Fruit fly (Drosophila melanogaster) whole organism, embryonic: ENCODE data around the gene VhaPPA1-2.

Source experiments
- Ada2b ChIP-seq: fragments of 200-800 bp; sonication (Bioruptor generic); IDR thresholded peaks from 2 replicates; pipeline ENCODE4 v1.3.6; 2022; ENCODE audit warnings: missing biosample characterization, missing genetic modification characterization
- Awh ChIP-seq: fragments of 200-800 bp; sonication (Bioruptor generic); IDR thresholded peaks from 2 replicates; pipeline ENCODE4, ENCODE4 v1.3.6; 2022; ENCODE audit warnings: missing biosample characterization, missing genetic modification characterization
- CG10267 ChIP-seq: fragments of 200-800 bp; sonication (Bioruptor generic); optimal IDR thresholded peaks from 2 replicates; lab custom pipeline; 2018; ENCODE audit warnings: missing biosample characterization, mild to moderate bottlenecking, missing genetic modification characterization, moderate library complexity
- CG10543 ChIP-seq: fragments of 200-800 bp; sonication (Bioruptor generic); optimal IDR thresholded peaks from 3 replicates; lab custom pipeline; 2017; ENCODE audit warnings: missing biosample characterization, mild to moderate bottlenecking, missing genetic modification characterization, moderate library complexity
- CG10654 ChIP-seq: fragments of 200-800 bp; sonication (Bioruptor generic); optimal IDR thresholded peaks from 2 replicates; lab custom pipeline; 2016; ENCODE audit warnings: missing biosample characterization, missing genetic modification characterization
- CG11085 ChIP-seq: fragments of 200-800 bp; sonication (Bioruptor generic); IDR thresholded peaks from 2 replicates; pipeline ENCODE4 v1.3.6; 2022; ENCODE audit warnings: missing biosample characterization, missing genetic modification characterization
- CG1233 ChIP-seq: fragments of 200-800 bp; sonication (Bioruptor generic); optimal IDR thresholded peaks from 4 replicates; lab custom pipeline; 2018; ENCODE audit warnings: missing biosample characterization, mild to moderate bottlenecking, missing genetic modification characterization
- CG13296 ChIP-seq: fragments of 200-800 bp; sonication (Bioruptor generic); optimal IDR thresholded peaks from 3 replicates; lab custom pipeline; 2018; ENCODE audit warnings: missing biosample characterization, mild to moderate bottlenecking, missing genetic modification characterization
- CG13775 ChIP-seq: fragments of 200-800 bp; sonication (Bioruptor generic); optimal IDR thresholded peaks from 3 replicates; lab custom pipeline; 2017; ENCODE audit warnings: missing biosample characterization, mild to moderate bottlenecking, missing genetic modification characterization
- CG15011 ChIP-seq: fragments of 200-800 bp; sonication (Bioruptor generic); optimal IDR thresholded peaks from 3 replicates; lab custom pipeline; 2018; ENCODE audit warnings: missing biosample characterization, mild to moderate bottlenecking, missing genetic modification characterization
- CG15601 ChIP-seq: fragments of 200-800 bp; sonication (Bioruptor generic); optimal IDR thresholded peaks from 3 replicates; lab custom pipeline; 2019; ENCODE audit warnings: missing biosample characterization, mild to moderate bottlenecking, missing genetic modification characterization, moderate library complexity
- CG17829 ChIP-seq: fragments of 200-800 bp; optimal IDR thresholded peaks from 2 replicates; lab custom pipeline; 2019; ENCODE audit warnings: missing biosample characterization, mild to moderate bottlenecking, missing genetic modification characterization, moderate library complexity
- CG2678 ChIP-seq: fragments of 200-800 bp; sonication (Bioruptor generic); optimal IDR thresholded peaks from 3 replicates; lab custom pipeline; 2019; ENCODE audit warnings: missing biosample characterization, mild to moderate bottlenecking, missing genetic modification characterization, moderate library complexity
- CG30020 ChIP-seq: fragments of 200-800 bp; optimal IDR thresholded peaks from 2 replicates; lab custom pipeline; 2019; ENCODE audit warnings: missing biosample characterization, mild to moderate bottlenecking, missing genetic modification characterization, moderate library complexity
- CG32767 ChIP-seq: fragments of 200-800 bp; sonication (Bioruptor generic); IDR thresholded peaks from 2 replicates; pipeline ENCODE4 v1.3.6; 2022; ENCODE audit warnings: missing biosample characterization, missing genetic modification characterization
- CG34422 ChIP-seq: fragments of 200-800 bp; sonication (Bioruptor generic); IDR thresholded peaks from 3 replicates; pipeline ENCODE4 v1.3.6; 2022; ENCODE audit warnings: missing biosample characterization, missing genetic modification characterization
- CG6683 ChIP-seq: fragments of 200-800 bp; sonication (Bioruptor generic); optimal IDR thresholded peaks from 2 replicates; lab custom pipeline; 2017; ENCODE audit warnings: missing biosample characterization, mild to moderate bottlenecking, missing genetic modification characterization, missing genetic modification reagents
- CG6813 ChIP-seq: fragments of 200-800 bp; sonication (Bioruptor generic); optimal IDR thresholded peaks from 2 replicates; lab custom pipeline; 2017; ENCODE audit warnings: missing biosample characterization, missing genetic modification characterization, mild to moderate bottlenecking, moderate library complexity, missing genetic modification reagents
- CG8388 ChIP-seq: fragments of 200-800 bp; sonication (Bioruptor generic); optimal IDR thresholded peaks from 2 replicates; lab custom pipeline; 2019; ENCODE audit warnings: missing biosample characterization, mild to moderate bottlenecking, missing genetic modification characterization, moderate library complexity
- CHES-1-like ChIP-seq: fragments of 200-800 bp; sonication (Bioruptor generic); optimal IDR thresholded peaks from 2 replicates; lab custom pipeline; 2016; ENCODE audit warnings: missing biosample characterization, missing genetic modification characterization
- Chrac-16 ChIP-seq: fragments of 200-800 bp; sonication (Bioruptor generic); optimal IDR thresholded peaks from 3 replicates; lab custom pipeline; 2016; ENCODE audit warnings: missing biosample characterization, missing genetic modification characterization
- Dad ChIP-seq: fragments of 200-800 bp; sonication (Bioruptor generic); optimal IDR thresholded peaks from 3 replicates; lab custom pipeline; 2016; ENCODE audit warnings: missing biosample characterization, missing genetic modification characterization
- Dip3 ChIP-seq: fragments of 200-800 bp; sonication (Bioruptor generic); optimal IDR thresholded peaks from 3 replicates; lab custom pipeline; 2016; ENCODE audit warnings: missing biosample characterization, missing genetic modification characterization
- Dref ChIP-seq: fragments of 200-800 bp; sonication (Bioruptor generic); IDR thresholded peaks from 2 replicates; pipeline ENCODE4 v1.3.6; 2022; ENCODE audit warnings: missing biosample characterization, missing genetic modification characterization
- HHEX ChIP-seq: fragments of 200-800 bp; sonication (Bioruptor generic); optimal IDR thresholded peaks from 3 replicates; lab custom pipeline; 2017; ENCODE audit warnings: missing biosample characterization, mild to moderate bottlenecking, missing genetic modification characterization, missing genetic modification reagents
- HLHmδ ChIP-seq: fragments of 200-800 bp; sonication (Bioruptor generic); optimal IDR thresholded peaks from 2 replicates; lab custom pipeline; 2018; ENCODE audit warnings: missing biosample characterization, mild to moderate bottlenecking, missing genetic modification characterization, moderate library complexity
- Hmr ChIP-seq: fragments of 200-800 bp; sonication (Bioruptor generic); optimal IDR thresholded peaks from 3 replicates; lab custom pipeline; 2017; ENCODE audit warnings: mild to moderate bottlenecking, missing biosample characterization, missing genetic modification reagents, missing genetic modification characterization
- Hr51 ChIP-seq, 2 experiments: fragments of 200-800 bp; sonication (Bioruptor generic); optimal IDR thresholded peaks; 2 replicates in 1 of 2; 3 replicates in 1 of 2; lab custom pipeline; 2016 to 2018; ENCODE audit warnings: missing biosample characterization in 2 of 2, missing genetic modification characterization in 2 of 2, mild to moderate bottlenecking in 1 of 2, moderate library complexity in 1 of 2
- Med ChIP-seq: fragments of 200-800 bp; sonication (Bioruptor generic); peaks from one replicate; lab custom pipeline; 2016; ENCODE audit warnings: missing biosample characterization, missing genetic modification characterization, mild to moderate bottlenecking, inconsistent platforms, moderate library complexity
- Myb ChIP-seq: fragments of 200-800 bp; sonication (Bioruptor generic); optimal IDR thresholded peaks from 2 replicates; lab custom pipeline; 2016; ENCODE audit warnings: missing biosample characterization, missing genetic modification characterization
- Ravus ChIP-seq: fragments of 200-800 bp; sonication (Bioruptor generic); IDR thresholded peaks from 2 replicates; pipeline ENCODE4 v1.3.6; 2022; ENCODE audit warnings: missing biosample characterization, missing genetic modification characterization
- Scr ChIP-seq: fragments of 200-800 bp; sonication (Bioruptor generic); IDR thresholded peaks from 2 replicates; pipeline ENCODE4 v1.3.6; 2022; ENCODE audit warnings: missing biosample characterization, missing genetic modification characterization; ENCODE audit not compliant: partially characterized antibody
- Sry-δ ChIP-seq: fragments of 200-800 bp; sonication (Bioruptor generic); optimal IDR thresholded peaks from 2 replicates; lab custom pipeline; 2016; ENCODE audit warnings: missing biosample characterization, missing genetic modification characterization
- Trl ChIP-seq, 3 experiments: fragments of >200 bp in 2 of 3; fragments of 200-800 bp in 1 of 3; sonication (Bioruptor generic) in 1 of 3; optimal IDR thresholded peaks; 2 replicates in 1 of 3; 3 replicates in 2 of 3; lab custom pipeline; 2016 to 2017; ENCODE audit warnings: missing biosample characterization in 1 of 3, missing genetic modification characterization in 1 of 3
- YL-1 ChIP-seq: fragments of 200-800 bp; sonication (Bioruptor generic); optimal IDR thresholded peaks from 3 replicates; lab custom pipeline; 2017; ENCODE audit warnings: missing biosample characterization, mild to moderate bottlenecking, missing genetic modification characterization
- amos ChIP-seq: fragments of 200-800 bp; sonication (Bioruptor generic); IDR thresholded peaks from 2 replicates; pipeline ENCODE4 v1.3.6; 2022; ENCODE audit warnings: missing biosample characterization, missing genetic modification characterization; ENCODE audit not compliant: partially characterized antibody
- bbx ChIP-seq: fragments of 200-800 bp; sonication (Bioruptor generic); IDR thresholded peaks from 2 replicates; pipeline ENCODE4 v1.3.6; 2022; ENCODE audit warnings: missing biosample characterization, missing genetic modification characterization; ENCODE audit not compliant: partially characterized antibody
- crol ChIP-seq: fragments of 200-800 bp; sonication (Bioruptor generic); IDR thresholded peaks from 2 replicates; pipeline ENCODE4 v1.3.6; 2022; ENCODE audit warnings: missing biosample characterization, missing genetic modification characterization
- dati ChIP-seq: fragments of 200-800 bp; sonication (Bioruptor generic); IDR thresholded peaks from 2 replicates; pipeline ENCODE4 v1.3.6; 2022; ENCODE audit warnings: missing biosample characterization, missing genetic modification characterization
- dimm ChIP-seq: fragments of 200-800 bp; sonication (Bioruptor generic); IDR thresholded peaks from 2 replicates; pipeline ENCODE4 v1.3.6; 2022; ENCODE audit warnings: missing biosample characterization, missing genetic modification characterization
- dmrt11E ChIP-seq: fragments of 200-800 bp; sonication (Bioruptor generic); optimal IDR thresholded peaks from 3 replicates; lab custom pipeline; 2018; ENCODE audit warnings: missing biosample characterization, mild to moderate bottlenecking, missing genetic modification characterization, moderate library complexity
- en ChIP-seq: fragments of 200-800 bp; sonication (Bioruptor generic); optimal IDR thresholded peaks from 2 replicates; lab custom pipeline; 2016; ENCODE audit warnings: missing biosample characterization, missing genetic modification characterization
- jumu ChIP-seq: fragments of 200-800 bp; sonication (Bioruptor generic); optimal IDR thresholded peaks from 3 replicates; lab custom pipeline; 2016; ENCODE audit warnings: missing biosample characterization, missing genetic modification characterization
- kah ChIP-seq: fragments of 200-800 bp; sonication (Bioruptor generic); optimal IDR thresholded peaks from 2 replicates; lab custom pipeline; 2018; ENCODE audit warnings: missing biosample characterization, mild to moderate bottlenecking, missing genetic modification characterization
- otp ChIP-seq: fragments of 200-800 bp; sonication (Bioruptor generic); IDR thresholded peaks from 3 replicates; pipeline ENCODE4, ENCODE4 v1.3.6; 2022; ENCODE audit warnings: missing biosample characterization, missing genetic modification characterization
- pnt ChIP-seq: fragments of 200-800 bp; sonication (Bioruptor generic); optimal IDR thresholded peaks from 3 replicates; lab custom pipeline; 2016; ENCODE audit warnings: missing biosample characterization, missing genetic modification characterization
- run ChIP-seq: fragments of 200-800 bp; sonication (Bioruptor generic); optimal IDR thresholded peaks from 3 replicates; lab custom pipeline; 2018; ENCODE audit warnings: missing biosample characterization, mild to moderate bottlenecking, missing genetic modification characterization
- unpg ChIP-seq: fragments of 200-800 bp; sonication (Bioruptor generic); optimal IDR thresholded peaks from 3 replicates; lab custom pipeline; 2018; ENCODE audit warnings: missing biosample characterization, mild to moderate bottlenecking, missing genetic modification characterization, moderate library complexity
- vvl ChIP-seq: fragments of 200-800 bp; sonication (Bioruptor generic); IDR thresholded peaks from 2 replicates; pipeline ENCODE4 v1.3.6; 2022; ENCODE audit warnings: missing biosample characterization, missing genetic modification characterization
- zfh1 ChIP-seq: fragments of 200-800 bp; sonication (Bioruptor generic); IDR thresholded peaks from 3 replicates; pipeline ENCODE4 v1.3.6; 2022; ENCODE audit warnings: missing biosample characterization, missing genetic modification characterization

Gene VhaPPA1-2

dm6 chr3R:14853767-14854191, 46.3 kb downstream of the VhaPPA1-2 start:
- TF ChIP-seq kah (GFP tag; lab: Kevin White, UChicago) (peak; percentile 41), Dip3 (GFP tag; lab: Kevin White, UChicago) (no peak), Trl (optimal IDR thresholded peaks at IDR 0.05; lab: Kevin White, UChicago) (peak; percentile 78 to 86), Trl (GFP tag; optimal IDR thresholded peaks at IDR 0.05; lab: Kevin White, UChicago) (peak; percentile 40), YL-1 (GFP tag; lab: Kevin White, UChicago) (peak; percentile 38), CG30020 (no peak), Hmr (GFP tag; lab: Kevin White, UChicago) (peak; percentile 78), pnt (GFP tag; lab: Kevin White, UChicago) (no peak), vvl (0 out of 2 replicates have a peak, but pooled peaks have one; percentile 84), bbx (GFP tag; lab: Robert Waterston, UW) (no peak), dati (GFP tag; lab: Robert Waterston, UW) (no peak), Chrac-16 (GFP tag; lab: Kevin White, UChicago) (no peak), CG34422 (GFP tag; lab: Robert Waterston, UW) (no peak), CG10543 (peak; percentile 79), Myb (GFP tag; lab: Kevin White, UChicago) (peak; percentile 20), Ravus (no peak), HHEX (GFP tag; lab: Kevin White, UChicago) (peak; percentile 51), Awh (peak; percentile 47; the same call in 1 of the 2 replicates), Scr (GFP tag; lab: Robert Waterston, UW) (no peak), CG1233 (peak; percentile 16), CG6813 (GFP tag; lab: Kevin White, UChicago) (peak; percentile 77), dmrt11E (tag; lab: Kevin White, UChicago) (no peak), Hr51 (GFP tag; optimal IDR thresholded peaks at IDR 0.05; lab: Kevin White, UChicago) (peak in 1 of 2 experiments; percentile 9), otp (GFP tag; lab: Robert Waterston, UW) (peak; percentile 20; the same call in 1 of the 3 replicates), Dad (no peak), zfh1 (no peak), CG11085 (GFP tag; lab: Robert Waterston, UW) (no peak), CG17829 (peak; percentile 38), Med (GFP tag; lab: Kevin White, UChicago) (peak; percentile 91), amos (peak; percentile 25; the same call in 1 of the 2 replicates), dimm (GFP tag; lab: Robert Waterston, UW) (no peak), run (tag; lab: Kevin White, UChicago) (no peak), CG6683 (GFP tag; lab: Kevin White, UChicago) (peak; percentile 62), CHES-1-like (no peak), CG10267 (tag; lab: Kevin White, UChicago) (peak; percentile 31), CG13775 (GFP tag; lab: Kevin White, UChicago) (peak; percentile 44), CG8388 (GFP tag; lab: Kevin White, UChicago) (no peak), unpg (GFP tag; lab: Kevin White, UChicago) (peak; percentile 36), CG15601 (peak; percentile 100), CG2678 (tag; lab: Kevin White, UChicago) (peak; percentile 41), Sry-δ (GFP tag; lab: Kevin White, UChicago) (no peak), CG13296 (peak; percentile 64), jumu (GFP tag; lab: Kevin White, UChicago) (no peak), Ada2b (GFP tag; lab: Robert Waterston, UW) (no peak), HLHmδ (GFP tag; lab: Kevin White, UChicago) (peak; percentile 62), Dref (GFP tag; lab: Robert Waterston, UW) (no peak), CG15011 (GFP tag; lab: Kevin White, UChicago) (peak; percentile 6), en (GFP tag; lab: Kevin White, UChicago) (no peak), CG32767 (GFP tag; lab: Robert Waterston, UW) (no peak; the same call in 1 of the 2 replicates), crol (GFP tag; lab: Robert Waterston, UW) (0 out of 2 replicates have a peak, but pooled peaks have one; percentile 12), CG10654 (GFP tag; lab: Kevin White, UChicago) (no peak)
